Worm (Caenorhabditis elegans) whole organism, L1 larva: Measurements from ENCODE around the gene Y39A1C.1.

ENCODE experiments used
- C04F5.9 ChIP-seq: sonication (generic microtip); optimal IDR thresholded peaks from 2 replicates; lab custom pipeline; 2016; ENCODE audit warnings: missing genetic modification characterization, missing compliant biosample characterization
- C16A3.4 ChIP-seq: fragments of 150-350 bp; optimal IDR thresholded peaks from 2 replicates; lab custom pipeline; 2014; ENCODE audit warnings: missing biosample characterization, missing genetic modification characterization
- C34B4.2 ChIP-seq: sonication (generic microtip); optimal IDR thresholded peaks from 2 replicates; lab custom pipeline; 2017; ENCODE audit warnings: mild to moderate bottlenecking, missing genetic modification characterization, missing compliant biosample characterization
- F16B12.6 ChIP-seq: fragments of 150-350 bp; optimal IDR thresholded peaks from 2 replicates; lab custom pipeline; 2014; ENCODE audit warnings: missing biosample characterization, missing genetic modification characterization
- Y116A8C.19 ChIP-seq: sonication (generic microtip); optimal IDR thresholded peaks from 2 replicates; lab custom pipeline; 2016; ENCODE audit warnings: missing compliant biosample characterization, missing genetic modification characterization, borderline replicate concordance
- aly-2 ChIP-seq: fragments of 150-350 bp; optimal IDR thresholded peaks from 2 replicates; lab custom pipeline; 2014; ENCODE audit warnings: missing biosample characterization, missing genetic modification characterization
- ceh-8 ChIP-seq: fragments of 200-800 bp; sonication (Bioruptor generic); optimal IDR thresholded peaks from 2 replicates; lab custom pipeline; 2018; ENCODE audit warnings: mild to moderate bottlenecking, missing genetic modification characterization, moderate library complexity, missing compliant biosample characterization
- ceh-82 ChIP-seq, 3 experiments: fragments of 150-350 bp in 1 of 3; sonication (generic microtip) in 2 of 3; optimal IDR thresholded peaks; 2 replicates each; lab custom pipeline; 2014 to 2017; ENCODE audit warnings: missing biosample characterization in 3 of 3, missing genetic modification characterization in 3 of 3
- dpl-1 ChIP-seq, 3 experiments: fragments of 150-350 bp in 2 of 3; sonication (generic microtip) in 1 of 3; optimal IDR thresholded peaks; 2 replicates each; lab custom pipeline; 2014 to 2017; ENCODE audit warnings: missing biosample characterization in 3 of 3, missing genetic modification characterization in 3 of 3, missing genetic modification reagents in 3 of 3
- efl-1 ChIP-seq, 4 experiments: fragments of 150-350 bp; optimal IDR thresholded peaks in 3 of 4; peaks in 1 of 4; 1 replicate in 1 of 4; 2 replicates in 3 of 4; lab custom pipeline; 2014; ENCODE audit warnings: missing biosample characterization in 2 of 4, missing genetic modification characterization in 2 of 4, missing genetic modification reagents in 2 of 4
- efl-3 ChIP-seq: fragments of 200-800 bp; sonication (Bioruptor generic); optimal IDR thresholded peaks from 2 replicates; lab custom pipeline; 2018; ENCODE audit warnings: mild to moderate bottlenecking, missing genetic modification characterization, missing compliant biosample characterization
- fkh-10 ChIP-seq: sonication (generic microtip); optimal IDR thresholded peaks from 2 replicates; lab custom pipeline; 2017; ENCODE audit warnings: missing biosample characterization, missing genetic modification reagents, missing genetic modification characterization
- fkh-4 ChIP-seq: sonication (generic microtip); optimal IDR thresholded peaks from 2 replicates; lab custom pipeline; 2016; ENCODE audit warnings: missing compliant biosample characterization, missing genetic modification characterization, borderline replicate concordance
- fkh-8 ChIP-seq: sonication (generic microtip); optimal IDR thresholded peaks from 2 replicates; lab custom pipeline; 2016; ENCODE audit warnings: mild to moderate bottlenecking, missing genetic modification characterization, missing compliant biosample characterization
- hlh-17 ChIP-seq: fragments of 200-800 bp; sonication (Bioruptor generic); optimal IDR thresholded peaks from 2 replicates; lab custom pipeline; 2018; ENCODE audit warnings: missing genetic modification characterization, mild to moderate bottlenecking, missing compliant biosample characterization, moderate library complexity, borderline replicate concordance
- hlh-4 ChIP-seq: sonication (generic microtip); optimal IDR thresholded peaks from 2 replicates; lab custom pipeline; 2016; ENCODE audit warnings: mild to moderate bottlenecking, missing genetic modification characterization, missing compliant biosample characterization
- irx-1 ChIP-seq: sonication (generic microtip); optimal IDR thresholded peaks from 2 replicates; lab custom pipeline; 2016; ENCODE audit warnings: missing genetic modification characterization, missing compliant biosample characterization
- isw-1 ChIP-seq: fragments of 200-800 bp; sonication (Bioruptor generic); IDR thresholded peaks from 2 replicates; pipeline ENCODE4 v1.3.6; 2022; ENCODE audit warnings: missing genetic modification characterization, missing compliant biosample characterization
- jun-1 ChIP-seq: fragments of 150-350 bp; optimal IDR thresholded peaks from 2 replicates; lab custom pipeline; 2014; ENCODE audit warnings: missing biosample characterization, missing genetic modification reagents, missing genetic modification characterization
- lin-14 ChIP-seq: fragments of 200-800 bp; sonication (Bioruptor generic); optimal IDR thresholded peaks from 2 replicates; lab custom pipeline; 2018; ENCODE audit warnings: mild to moderate bottlenecking, missing genetic modification characterization, moderate library complexity, missing compliant biosample characterization
- lin-39 ChIP-seq: fragments of 150-350 bp; optimal IDR thresholded peaks from 2 replicates; lab custom pipeline; 2014; ENCODE audit warnings: missing biosample characterization, missing genetic modification reagents, missing genetic modification characterization
- lir-3 ChIP-seq: sonication (generic microtip); optimal IDR thresholded peaks from 2 replicates; lab custom pipeline; 2016; ENCODE audit warnings: mild to moderate bottlenecking, missing genetic modification characterization, moderate library complexity, missing compliant biosample characterization; ENCODE audit not compliant: poor library complexity
- mab-9 ChIP-seq: fragments of 200-800 bp; sonication (Bioruptor generic); IDR thresholded peaks from 2 replicates; pipeline ENCODE4 v1.3.6; 2022; ENCODE audit warnings: missing genetic modification reagents, missing genetic modification characterization, missing compliant biosample characterization
- mdl-1 ChIP-seq, 2 experiments: fragments of 150-350 bp; optimal IDR thresholded peaks; 2 replicates each; lab custom pipeline; 2014 to 2017; ENCODE audit warnings: missing biosample characterization in 2 of 2, missing genetic modification characterization in 2 of 2, inconsistent platforms in 1 of 2
- mef-2 ChIP-seq: fragments of 150-350 bp; optimal IDR thresholded peaks from 2 replicates; lab custom pipeline; 2014; ENCODE audit warnings: missing biosample characterization, missing genetic modification characterization
- mep-1 ChIP-seq: fragments of 150-350 bp; optimal IDR thresholded peaks from 2 replicates; lab custom pipeline; 2014; ENCODE audit warnings: missing biosample characterization, missing genetic modification characterization
- nhr-11 ChIP-seq: fragments of 150-350 bp; optimal IDR thresholded peaks from 2 replicates; lab custom pipeline; 2014; ENCODE audit warnings: missing biosample characterization, missing genetic modification characterization
- nhr-12 ChIP-seq: sonication (generic microtip); optimal IDR thresholded peaks from 2 replicates; lab custom pipeline; 2017; ENCODE audit warnings: missing biosample characterization, missing genetic modification characterization
- nhr-19 ChIP-seq: fragments of 200-800 bp; sonication (Bioruptor generic); conservative IDR thresholded peaks from 2 replicates; pipeline ENCODE4 v1.3.6; 2022; ENCODE audit warnings: missing genetic modification characterization, missing compliant biosample characterization
- nhr-20 ChIP-seq: sonication (generic microtip); optimal IDR thresholded peaks from 2 replicates; lab custom pipeline; 2016; ENCODE audit warnings: mild to moderate bottlenecking, missing genetic modification characterization, missing compliant biosample characterization
- nhr-28 ChIP-seq: fragments of 150-350 bp; optimal IDR thresholded peaks from 2 replicates; lab custom pipeline; 2014; ENCODE audit warnings: missing biosample characterization, missing genetic modification characterization
- nhr-47 ChIP-seq: sonication (generic microtip); optimal IDR thresholded peaks from 2 replicates; lab custom pipeline; 2016; ENCODE audit warnings: mild to moderate bottlenecking, missing genetic modification characterization, moderate library complexity, missing compliant biosample characterization
- nhr-76 ChIP-seq: sonication (generic microtip); optimal IDR thresholded peaks from 2 replicates; lab custom pipeline; 2017; ENCODE audit warnings: missing biosample characterization, missing genetic modification characterization
- nhr-77 ChIP-seq: fragments of 150-350 bp; optimal IDR thresholded peaks from 2 replicates; lab custom pipeline; 2014; ENCODE audit warnings: missing biosample characterization, missing genetic modification characterization
- nhr-90 ChIP-seq: sonication (generic microtip); optimal IDR thresholded peaks from 2 replicates; lab custom pipeline; 2016; ENCODE audit warnings: mild to moderate bottlenecking, missing genetic modification characterization, missing compliant biosample characterization; ENCODE audit not compliant: poor library complexity
- pag-3 ChIP-seq: sonication (generic microtip); optimal IDR thresholded peaks from 2 replicates; lab custom pipeline; 2017; ENCODE audit warnings: missing genetic modification characterization, mild to moderate bottlenecking, missing compliant biosample characterization, antibody characterized with exemption, borderline replicate concordance; ENCODE audit not compliant: insufficient read depth
- pax-3 ChIP-seq: fragments of 200-800 bp; sonication (Bioruptor generic); optimal IDR thresholded peaks from 2 replicates; lab custom pipeline; 2018; ENCODE audit warnings: mild to moderate bottlenecking, missing genetic modification characterization, moderate library complexity, missing compliant biosample characterization
- skn-1 ChIP-seq: fragments of 150-350 bp; optimal IDR thresholded peaks from 2 replicates; lab custom pipeline; 2014; ENCODE audit warnings: missing biosample characterization, missing genetic modification characterization
- sox-4 ChIP-seq: sonication (generic microtip); optimal IDR thresholded peaks from 2 replicates; lab custom pipeline; 2016; ENCODE audit warnings: missing genetic modification characterization, missing compliant biosample characterization
- tbx-2 ChIP-seq: sonication (generic microtip); optimal IDR thresholded peaks from 2 replicates; lab custom pipeline; 2016; ENCODE audit warnings: missing genetic modification characterization, missing compliant biosample characterization
- tlp-1 ChIP-seq: fragments of 150-350 bp; optimal IDR thresholded peaks from 2 replicates; lab custom pipeline; 2014; ENCODE audit warnings: missing biosample characterization, missing genetic modification characterization
- unc-30 ChIP-seq: sonication (generic microtip); optimal IDR thresholded peaks from 2 replicates; lab custom pipeline; 2017; ENCODE audit warnings: missing biosample characterization, missing genetic modification characterization
- unc-62 ChIP-seq: fragments of 150-350 bp; optimal IDR thresholded peaks from 2 replicates; lab custom pipeline; 2014; ENCODE audit warnings: missing biosample characterization, missing genetic modification reagents, missing genetic modification characterization
- unc-86 ChIP-seq: sonication (generic microtip); optimal IDR thresholded peaks from 2 replicates; lab custom pipeline; 2016; ENCODE audit warnings: missing genetic modification characterization, missing compliant biosample characterization
- unc-98 ChIP-seq: fragments of 200-800 bp; sonication (Bioruptor generic); IDR thresholded peaks from 2 replicates; pipeline ENCODE4 v1.3.6; 2022; ENCODE audit warnings: missing genetic modification characterization, missing compliant biosample characterization
- xbp-1 ChIP-seq: sonication (generic microtip); optimal IDR thresholded peaks from 2 replicates; lab custom pipeline; 2016; ENCODE audit warnings: missing genetic modification characterization, missing compliant biosample characterization
- zag-1 ChIP-seq: fragments of 150-350 bp; optimal IDR thresholded peaks from 2 replicates; lab custom pipeline; 2014; ENCODE audit warnings: missing biosample characterization, missing genetic modification characterization
- ztf-11 ChIP-seq, 2 experiments: sonication (generic microtip); optimal IDR thresholded peaks; 2 replicates each; lab custom pipeline; 2016 to 2017; ENCODE audit warnings: missing genetic modification characterization in 2 of 2, missing biosample characterization in 1 of 2, missing compliant biosample characterization in 1 of 2
- ztf-4 ChIP-seq: fragments of 150-350 bp; optimal IDR thresholded peaks from 2 replicates; lab custom pipeline; 2014; ENCODE audit warnings: missing biosample characterization, missing genetic modification characterization

Gene Y39A1C.1

DNA sequence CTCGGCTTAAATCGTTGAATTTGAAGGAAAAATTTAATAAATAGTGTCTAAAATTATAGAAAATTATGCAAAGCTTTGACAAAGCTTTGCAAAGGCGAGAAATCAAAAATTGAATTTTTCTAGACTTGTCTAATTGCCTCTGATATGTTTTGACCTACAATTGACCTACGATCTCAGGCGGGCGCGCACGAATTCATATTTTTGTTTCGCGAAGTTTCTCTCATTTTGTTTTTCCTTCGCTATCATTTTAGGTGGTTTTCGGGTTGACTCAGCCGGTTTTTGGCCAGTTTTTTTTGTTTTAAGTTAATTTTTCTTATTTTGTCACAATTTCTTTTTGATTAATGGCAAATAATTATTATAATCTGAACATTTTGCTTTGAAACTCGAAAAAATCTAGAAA is 48.0 kb upstream of the Y39A1C.1 start:
- no peak for TF ChIP-seq ztf-4
- no peak for TF ChIP-seq mep-1 (tag; lab: Kevin White, UChicago)
- TF ChIP-seq jun-1 (tag; lab: Kevin White, UChicago) = no peak
- TF ChIP-seq C04F5.9 (tag; lab: Kevin White, UChicago) = no peak
- TF ChIP-seq tbx-2 (tag; lab: Kevin White, UChicago) = no peak
- no peak for TF ChIP-seq nhr-11
- no peak for TF ChIP-seq C16A3.4 (tag; lab: Kevin White, UChicago)
- TF ChIP-seq hlh-4 (tag; lab: Kevin White, UChicago) = no peak
- TF ChIP-seq isw-1 (GFP tag; lab: Robert Waterston, UW) = no peak
- no peak for TF ChIP-seq sox-4 (tag; lab: Kevin White, UChicago)
- no peak for TF ChIP-seq mef-2 (tag; lab: Kevin White, UChicago)
- TF ChIP-seq nhr-76 (tag; lab: Kevin White, UChicago) = no peak
- no peak for TF ChIP-seq ceh-82 (tag; optimal IDR thresholded peaks at IDR 0.05; lab: Kevin White, UChicago)
- TF ChIP-seq unc-62 (GFP tag; lab: Kevin White, UChicago) = no peak
- TF ChIP-seq nhr-28 (tag; lab: Kevin White, UChicago) = no peak
- TF ChIP-seq unc-30 (tag; lab: Kevin White, UChicago) = no peak
- no peak for TF ChIP-seq ceh-8

- TF ChIP-seq pax-3 (tag; lab: Kevin White, UChicago) (no peak), fkh-8 (tag; lab: Kevin White, UChicago) (no peak), ztf-11 (tag; optimal IDR thresholded peaks at IDR 0.05; lab: Kevin White, UChicago) (no peak), mdl-1 (tag; optimal IDR thresholded peaks at IDR 0.05; lab: Kevin White, UChicago) (peak in 1 of 2 experiments; percentile 17), nhr-76 (tag; lab: Kevin White, UChicago) (no peak), mab-9 (no peak), sox-4 (tag; lab: Kevin White, UChicago) (no peak), dpl-1 (GFP tag; optimal IDR thresholded peaks at IDR 0.05; lab: Kevin White, UChicago) (peak; percentile 3 to 61 (median 43)), nhr-20 (tag; lab: Kevin White, UChicago) (no peak), pag-3 (no peak), irx-1 (tag; lab: Kevin White, UChicago) (no peak), fkh-10 (GFP tag; lab: Kevin White, UChicago) (no peak), unc-86 (tag; lab: Kevin White, UChicago) (no peak), efl-1 (optimal IDR thresholded peaks at IDR 0.05; lab: Kevin White, UChicago) (peak; percentile 29 to 80), efl-1 (GFP tag; optimal IDR thresholded peaks at IDR 0.05 in 1 of 2; lab: Kevin White, UChicago) (peak; percentile 49 to 92), tbx-2 (tag; lab: Kevin White, UChicago) (peak; percentile 11), efl-3 (GFP tag; lab: Kevin White, UChicago) (no peak), tlp-1 (no peak), lir-3 (tag; lab: Kevin White, UChicago) (no peak), lin-39 (tag; lab: Kevin White, UChicago) (no peak), skn-1 (tag; lab: Kevin White, UChicago) (peak; percentile 50), nhr-19 (GFP tag; lab: Robert Waterston, UW) (peak; percentile 2; the same call in 1 of the 2 replicates), F16B12.6 (peak; percentile 5), nhr-47 (tag; lab: Kevin White, UChicago) (peak; percentile 3), mef-2 (tag; lab: Kevin White, UChicago) (no peak), jun-1 (tag; lab: Kevin White, UChicago) (no peak), zag-1 (tag; lab: Kevin White, UChicago) (no peak), aly-2 (tag; lab: Kevin White, UChicago) (no peak), C04F5.9 (tag; lab: Kevin White, UChicago) (no peak), hlh-17 (GFP tag; lab: Kevin White, UChicago) (no peak), lin-14 (GFP tag; lab: Kevin White, UChicago) (peak; percentile 77), C34B4.2 (tag; lab: Kevin White, UChicago) (no peak), Y116A8C.19 (tag; lab: Kevin White, UChicago) (no peak), unc-98 (GFP tag; lab: Robert Waterston, UW) (no peak), nhr-90 (no peak), nhr-12 (no peak), nhr-77 (tag; lab: Kevin White, UChicago) (no peak), fkh-4 (tag; lab: Kevin White, UChicago) (no peak), C16A3.4 (tag; lab: Kevin White, UChicago) (no peak), xbp-1 (peak; percentile 6), isw-1 (GFP tag; lab: Robert Waterston, UW) (no peak), nhr-28 (tag; lab: Kevin White, UChicago) (no peak)
Measured at ce11 chrIII:10807956-10808355, 47.3 kb upstream of the Y39A1C.1 start.
